Fruit fly (Drosophila melanogaster) whole organism, embryonic: ENCODE measurements around the gene mei-P26.

Experiments
- CG14441 ChIP-seq: fragments of 200-800 bp; sonication (Bioruptor generic); IDR thresholded peaks from 2 replicates; pipeline ENCODE4 v1.3.6; 2022; ENCODE audit warnings: missing biosample characterization, missing genetic modification characterization
- CG18262 ChIP-seq: fragments of 200-800 bp; optimal IDR thresholded peaks from 3 replicates; lab custom pipeline; 2019; ENCODE audit warnings: missing biosample characterization, mild to moderate bottlenecking, missing genetic modification characterization, moderate library complexity
- CG7786 ChIP-seq: fragments of 200-800 bp; sonication (Bioruptor generic); optimal IDR thresholded peaks from 2 replicates; lab custom pipeline; 2016; ENCODE audit warnings: missing biosample characterization, missing genetic modification characterization
- CG9437 ChIP-seq: fragments of 200-800 bp; sonication (Bioruptor generic); optimal IDR thresholded peaks from 2 replicates; lab custom pipeline; 2018; ENCODE audit warnings: missing biosample characterization, mild to moderate bottlenecking, missing genetic modification characterization
- ERR ChIP-seq: fragments of 200-800 bp; sonication (Bioruptor generic); optimal IDR thresholded peaks from 2 replicates; lab custom pipeline; 2016; ENCODE audit warnings: missing biosample characterization, missing genetic modification characterization
- Neu2 ChIP-seq: fragments of 200-800 bp; sonication (Bioruptor generic); optimal IDR thresholded peaks from 3 replicates; lab custom pipeline; 2016; ENCODE audit warnings: missing biosample characterization, missing genetic modification characterization, borderline replicate concordance
- danr ChIP-seq: fragments of 200-800 bp; sonication (Bioruptor generic); IDR thresholded peaks from 2 replicates; pipeline ENCODE4 v1.3.6; 2022; ENCODE audit warnings: missing biosample characterization, missing genetic modification characterization
- fu2 ChIP-seq: fragments of 200-800 bp; sonication (Bioruptor generic); optimal IDR thresholded peaks from 2 replicates; lab custom pipeline; 2016; ENCODE audit warnings: missing biosample characterization, missing genetic modification characterization
- oc ChIP-seq: fragments of 200-800 bp; sonication (Bioruptor generic); optimal IDR thresholded peaks from 2 replicates; lab custom pipeline; 2018; ENCODE audit warnings: missing biosample characterization, mild to moderate bottlenecking, missing genetic modification characterization, moderate library complexity
- sd ChIP-seq: fragments of 200-800 bp; sonication (Bioruptor generic); optimal IDR thresholded peaks from 3 replicates; lab custom pipeline; 2018; ENCODE audit warnings: missing biosample characterization, mild to moderate bottlenecking, missing genetic modification characterization, moderate library complexity
- seq ChIP-seq: fragments of 200-800 bp; sonication (Bioruptor generic); IDR thresholded peaks from 2 replicates; pipeline ENCODE4 v1.3.6; 2022; ENCODE audit warnings: missing biosample characterization, missing genetic modification characterization
- twi ChIP-seq: fragments of 200-800 bp; optimal IDR thresholded peaks from 2 replicates; lab custom pipeline; 2019; ENCODE audit warnings: missing biosample characterization, mild to moderate bottlenecking, missing genetic modification characterization, moderate library complexity

DNA sequence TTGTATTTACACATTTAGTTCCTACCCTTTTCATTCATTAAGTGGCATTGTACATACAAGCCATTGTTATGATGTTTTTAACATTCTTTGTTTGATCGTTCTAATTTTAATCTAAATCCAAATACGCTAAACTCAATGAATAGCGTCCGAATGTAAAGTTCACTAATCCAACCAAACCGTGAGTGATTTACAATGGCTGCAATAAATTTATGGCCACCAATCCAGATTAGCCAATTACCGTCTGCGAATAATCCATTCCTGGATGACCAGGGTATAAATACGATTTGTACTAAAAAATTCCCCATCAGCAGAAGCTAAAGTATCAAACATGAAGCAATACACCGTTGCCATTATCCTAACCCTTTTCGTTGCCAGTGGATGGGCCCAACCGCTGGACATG lies 28.3 kb downstream of the mei-P26 start, which contains the start of gene CG12057:
- TF ChIP-seq CG14441 (GFP tag; lab: Robert Waterston, UW) = no peak
- TF ChIP-seq CG7786 (GFP tag; lab: Kevin White, UChicago) = no peak
- no peak for TF ChIP-seq CG18262
- no peak for TF ChIP-seq ERR (GFP tag; lab: Kevin White, UChicago)
- no peak for TF ChIP-seq twi (tag; lab: Kevin White, UChicago)
- no peak for TF ChIP-seq sd
- TF ChIP-seq CG9437 (GFP tag; lab: Kevin White, UChicago) = no peak
- TF ChIP-seq oc (tag; lab: Kevin White, UChicago) = no peak
- TF ChIP-seq fu2 (GFP tag; lab: Kevin White, UChicago) = no peak
- no peak for TF ChIP-seq danr
- TF ChIP-seq seq (GFP tag; lab: Robert Waterston, UW) = no peak
- no peak for TF ChIP-seq Neu2 (GFP tag; lab: Kevin White, UChicago)
